Worm (Caenorhabditis elegans) whole organism, L3 larva: ENCODE data around the gene B0228.6.

ENCODE experiments used
- ama-1 ChIP-seq: fragments of 150-350 bp; optimal IDR thresholded peaks from 2 replicates; lab custom pipeline; 2018
- ceh-82 ChIP-seq: fragments of 150-350 bp; optimal IDR thresholded peaks from 2 replicates; lab custom pipeline; 2014; ENCODE audit warnings: missing biosample characterization, missing genetic modification characterization
- pqm-1 ChIP-seq: fragments of 150-350 bp; optimal IDR thresholded peaks from 2 replicates; lab custom pipeline; 2017; ENCODE audit warnings: missing biosample characterization, missing genetic modification characterization, inconsistent platforms

DNA sequence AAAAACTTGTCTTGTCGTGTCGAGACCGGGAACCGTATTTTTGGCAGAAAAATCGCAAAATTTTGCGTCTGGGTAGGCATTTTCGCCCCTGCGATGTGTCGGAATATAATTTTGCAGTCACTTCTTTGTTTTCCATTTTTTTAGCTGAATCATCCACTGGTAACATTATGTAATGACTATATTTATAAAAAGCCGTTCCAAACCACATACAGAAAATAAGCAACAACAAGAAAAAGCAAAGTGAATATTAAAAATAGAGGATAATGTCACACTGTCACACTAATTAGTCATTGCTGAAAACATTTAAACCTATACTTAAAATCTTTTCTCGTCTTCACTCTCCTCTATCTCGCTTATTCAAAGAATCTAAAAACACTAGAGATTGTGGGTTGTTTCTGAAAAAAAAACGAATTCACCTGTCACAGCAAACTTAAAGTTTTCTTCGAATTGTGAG is 45.6 kb downstream of the B0228.6 start, which contains the start of gene sre-1:
- TF ChIP-seq pqm-1 (tag; lab: Kevin White, UChicago) (no peak), ceh-82 (tag; lab: Kevin White, UChicago) (no peak), ama-1 (lab: Kevin White, UChicago) (no peak)
